Worm (Caenorhabditis elegans): ENCODE measurements around the gene gldi-11.

DNA sequence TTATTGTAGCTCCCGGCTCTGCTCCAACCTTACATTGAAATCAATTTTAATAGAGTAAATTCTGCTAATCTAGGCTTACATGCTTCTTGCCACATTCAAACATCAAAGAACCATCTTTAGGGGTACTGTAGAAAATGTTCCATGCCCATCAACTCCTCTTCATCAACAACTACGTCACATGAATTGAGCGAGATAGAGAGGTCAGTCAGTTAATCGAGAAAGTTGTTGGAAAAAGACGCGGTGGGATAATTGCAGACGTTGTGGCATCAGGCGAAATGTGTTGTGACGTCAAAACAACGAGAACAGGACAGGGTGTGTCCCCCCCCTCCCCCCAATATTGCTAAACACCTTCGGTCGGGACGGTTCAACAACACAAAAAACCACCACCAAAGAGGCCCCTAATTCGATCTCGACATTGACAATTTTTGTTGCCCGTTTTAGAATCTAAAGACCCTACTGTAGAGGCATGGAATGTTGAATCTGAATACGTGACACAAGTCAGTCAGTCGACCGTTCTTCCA lies 27.0 kb downstream of the gldi-11 start:
- TF ChIP-seq nhr-237 (tag; optimal IDR thresholded peaks at IDR 0.05): no peak
- no peak for TF ChIP-seq nhr-48 (tag; optimal IDR thresholded peaks at IDR 0.05)
- TF ChIP-seq tra-1 (GFP tag; IDR thresholded peaks at IDR 0.05): no peak
- no peak for TF ChIP-seq nhr-11 (tag; optimal IDR thresholded peaks at IDR 0.05)
- no peak for TF ChIP-seq daf-12 (tag; optimal IDR thresholded peaks at IDR 0.05)
- no peak for TF ChIP-seq nhr-25 (tag; optimal IDR thresholded peaks at IDR 0.05; ENCODE audit: borderline replicate concordance, insufficient read depth)
- peak in 1 of 2 experiments; percentile 62 for TF ChIP-seq unc-62 (GFP tag; optimal IDR thresholded peaks at IDR 0.05 in 1 of 2)
- TF ChIP-seq unc-62 (tag; optimal IDR thresholded peaks at IDR 0.05): no peak
- TF ChIP-seq daf-8 (GFP tag; IDR thresholded peaks at IDR 0.05): no peak
- TF ChIP-seq ama-1 (optimal IDR thresholded peaks at IDR 0.05): no peak
- TF ChIP-seq aha-1 (tag): no peak
- no peak for TF ChIP-seq dpl-1 (GFP tag; optimal IDR thresholded peaks at IDR 0.05)
- TF ChIP-seq mdl-1 (tag; optimal IDR thresholded peaks at IDR 0.05): no peak
- no peak for TF ChIP-seq nhr-41 (GFP tag; IDR thresholded peaks at IDR 0.05)
